Worm (Caenorhabditis elegans): Measurements from ENCODE around the gene T05C3.2.

DNA sequence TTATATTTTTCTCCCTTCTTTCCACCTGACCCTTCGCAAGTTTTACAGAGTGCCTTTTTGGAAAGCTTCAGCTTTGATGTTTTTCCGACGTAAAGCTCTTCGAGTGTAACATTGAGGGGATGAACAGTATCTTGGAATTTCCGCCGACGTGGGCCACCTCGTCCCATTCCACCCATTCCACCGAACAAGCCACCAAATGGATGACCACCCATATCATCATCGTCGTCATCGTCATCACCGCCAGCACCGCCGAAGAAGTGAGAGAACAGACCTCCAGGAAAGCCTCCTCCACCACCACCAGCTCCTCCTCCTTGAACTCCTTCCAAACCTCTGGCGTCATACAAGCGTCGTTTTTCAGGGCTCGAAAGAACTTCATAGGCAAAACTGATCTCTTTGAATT, 10.7 kb downstream of the T05C3.2 start:
- TF ChIP-seq ama-1 (optimal IDR thresholded peaks at IDR 0.05): no peak
- TF ChIP-seq ama-1 (GFP tag; optimal IDR thresholded peaks at IDR 0.05): no peak
- TF ChIP-seq nfya-2 (GFP tag; IDR thresholded peaks at IDR 0.05): no peak
- TF ChIP-seq hlh-26 (GFP tag; conservative IDR thresholded peaks at IDR 0.05): no peak
- TF ChIP-seq athp-1 (tag; optimal IDR thresholded peaks at IDR 0.05): no peak
- TF ChIP-seq hmg-20 (GFP tag; IDR thresholded peaks at IDR 0.05): no peak
- no peak for TF ChIP-seq dpl-1 (GFP tag; optimal IDR thresholded peaks at IDR 0.05)
- no peak for TF ChIP-seq ekl-4 (GFP tag; IDR thresholded peaks at IDR 0.05)
- TF ChIP-seq snpc-4 (GFP tag; optimal IDR thresholded peaks at IDR 0.05): no peak
- TF ChIP-seq snpc-4 (tag; optimal IDR thresholded peaks at IDR 0.05): no peak
- TF ChIP-seq nhr-90 (tag; optimal IDR thresholded peaks at IDR 0.05): no peak
- TF ChIP-seq F22D6.2 (tag; optimal IDR thresholded peaks at IDR 0.05): no peak
